Fruit fly (Drosophila melanogaster) Kc167 (cell line): Measurements from ENCODE around the gene CG16736.

Experiments used
- Sin3A ChIP-seq: fragments of >200 bp; optimal IDR thresholded peaks from 2 replicates; lab custom pipeline; 2018; ENCODE audit warnings: missing external identifiers
- h ChIP-seq: fragments of >200 bp; optimal IDR thresholded peaks from 3 replicates; lab custom pipeline; 2018; ENCODE audit warnings: missing external identifiers
- psq ChIP-seq: fragments of >200 bp; optimal IDR thresholded peaks from 2 replicates; lab custom pipeline; 2017; ENCODE audit warnings: missing external identifiers
- ttk ChIP-seq: sonication (Bioruptor generic); optimal IDR thresholded peaks from 2 replicates; lab custom pipeline; 2017; ENCODE audit warnings: missing external identifiers

dm6 chr3R:9297163-9297562 lies 39.6 kb upstream of the CG16736 start:
- TF ChIP-seq ttk (lab: Kevin White, UChicago) (no peak), h (lab: Kevin White, UChicago) (no peak), Sin3A (lab: Kevin White, UChicago) (no peak), psq (lab: Kevin White, UChicago) (no peak)
